Fruit fly (Drosophila melanogaster) whole organism, embryonic: ENCODE data around the gene Tcs3.
A peak's percentile ranks its signal among the peaks of the same experiment; 100 is the strongest.

Experiments used
- BEAF-32 ChIP-seq: fragments of 200-800 bp; sonication (Bioruptor generic); optimal IDR thresholded peaks from 3 replicates; lab custom pipeline; 2017; ENCODE audit warnings: missing biosample characterization, missing genetic modification characterization, mild to moderate bottlenecking, moderate library complexity, missing genetic modification reagents
- Bgb ChIP-seq: fragments of 200-800 bp; sonication (Bioruptor generic); IDR thresholded peaks from 2 replicates; pipeline ENCODE4 v1.3.6; 2022; ENCODE audit warnings: missing biosample characterization, missing genetic modification characterization; ENCODE audit not compliant: partially characterized antibody
- Blimp-1 ChIP-seq: fragments of 200-800 bp; sonication (Bioruptor generic); optimal IDR thresholded peaks from 3 replicates; lab custom pipeline; 2018; ENCODE audit warnings: missing biosample characterization, missing genetic modification characterization, mild to moderate bottlenecking, moderate library complexity, missing genetic modification reagents
- CG10147 ChIP-seq: fragments of 200-800 bp; sonication (Bioruptor generic); optimal IDR thresholded peaks from 2 replicates; lab custom pipeline; 2019; ENCODE audit warnings: missing biosample characterization, mild to moderate bottlenecking, missing genetic modification characterization, moderate library complexity
- CG10321 ChIP-seq: fragments of 200-800 bp; sonication (Bioruptor generic); IDR thresholded peaks from 2 replicates; pipeline ENCODE4 v1.3.6; 2022; ENCODE audit warnings: missing biosample characterization, missing genetic modification characterization
- CG10431 ChIP-seq: fragments of 200-800 bp; sonication (Bioruptor generic); optimal IDR thresholded peaks from 3 replicates; lab custom pipeline; 2018; ENCODE audit warnings: missing biosample characterization, mild to moderate bottlenecking, missing genetic modification characterization
- CG11398 ChIP-seq: fragments of 200-800 bp; sonication (Bioruptor generic); optimal IDR thresholded peaks from 2 replicates; lab custom pipeline; 2016; ENCODE audit warnings: missing biosample characterization, missing genetic modification characterization
- CG11695 ChIP-seq: fragments of 200-800 bp; sonication (Bioruptor generic); IDR thresholded peaks from 3 replicates; pipeline ENCODE4 v1.3.6; 2022; ENCODE audit warnings: missing biosample characterization, missing genetic modification characterization
- CG11723 ChIP-seq: fragments of 200-800 bp; sonication (Bioruptor generic); optimal IDR thresholded peaks from 2 replicates; lab custom pipeline; 2017; ENCODE audit warnings: missing biosample characterization, mild to moderate bottlenecking, missing genetic modification characterization
- CG12236 ChIP-seq: fragments of 200-800 bp; sonication (Bioruptor generic); optimal IDR thresholded peaks from 2 replicates; lab custom pipeline; 2016; ENCODE audit warnings: missing biosample characterization, missing genetic modification characterization
- CG13894 ChIP-seq: fragments of 200-800 bp; sonication (Bioruptor generic); optimal IDR thresholded peaks from 3 replicates; lab custom pipeline; 2018; ENCODE audit warnings: missing biosample characterization, mild to moderate bottlenecking, missing genetic modification characterization, moderate library complexity
- CG15601 ChIP-seq: fragments of 200-800 bp; sonication (Bioruptor generic); optimal IDR thresholded peaks from 3 replicates; lab custom pipeline; 2019; ENCODE audit warnings: missing biosample characterization, mild to moderate bottlenecking, missing genetic modification characterization, moderate library complexity
- CG17328 ChIP-seq: fragments of 200-800 bp; sonication (Bioruptor generic); IDR thresholded peaks from 2 replicates; pipeline ENCODE4 v1.3.6; 2022; ENCODE audit warnings: missing biosample characterization, missing genetic modification characterization
- CG17802 ChIP-seq: fragments of 200-800 bp; sonication (Bioruptor generic); optimal IDR thresholded peaks from 2 replicates; lab custom pipeline; 2018; ENCODE audit warnings: missing biosample characterization, mild to moderate bottlenecking, missing genetic modification characterization, moderate library complexity
- CG30020 ChIP-seq: fragments of 200-800 bp; optimal IDR thresholded peaks from 2 replicates; lab custom pipeline; 2019; ENCODE audit warnings: missing biosample characterization, mild to moderate bottlenecking, missing genetic modification characterization, moderate library complexity
- CG3847 ChIP-seq: fragments of 200-800 bp; sonication (Bioruptor generic); IDR thresholded peaks from 2 replicates; pipeline ENCODE4 v1.3.6; 2022; ENCODE audit warnings: missing biosample characterization, missing genetic modification characterization
- CG4854 ChIP-seq: fragments of 200-800 bp; sonication (Bioruptor generic); optimal IDR thresholded peaks from 2 replicates; lab custom pipeline; 2016; ENCODE audit warnings: missing biosample characterization, missing genetic modification characterization, inconsistent platforms
- CG6175 ChIP-seq: fragments of 200-800 bp; sonication (Bioruptor generic); IDR thresholded peaks from 3 replicates; pipeline ENCODE4 v1.3.6; 2022; ENCODE audit warnings: missing biosample characterization, missing genetic modification characterization
- CG6854 ChIP-seq: fragments of 200-800 bp; sonication (Bioruptor generic); optimal IDR thresholded peaks from 3 replicates; lab custom pipeline; 2017; ENCODE audit warnings: missing biosample characterization, mild to moderate bottlenecking, missing genetic modification characterization
- CG8359 ChIP-seq: fragments of 200-800 bp; sonication (Bioruptor generic); optimal IDR thresholded peaks from 2 replicates; lab custom pipeline; 2017; ENCODE audit warnings: missing biosample characterization, mild to moderate bottlenecking, missing genetic modification characterization, borderline replicate concordance
- CG8478 ChIP-seq: fragments of >200 bp; optimal IDR thresholded peaks from 2 replicates; lab custom pipeline; 2018
- CG9727 ChIP-seq: fragments of 200-800 bp; sonication (Bioruptor generic); optimal IDR thresholded peaks from 3 replicates; lab custom pipeline; 2017; ENCODE audit warnings: missing biosample characterization, mild to moderate bottlenecking, missing genetic modification characterization
- CG9876 ChIP-seq: fragments of 200-800 bp; sonication (Bioruptor generic); optimal IDR thresholded peaks from 2 replicates; lab custom pipeline; 2016; ENCODE audit warnings: missing biosample characterization, missing genetic modification characterization
- D ChIP-seq, 2 experiments: fragments of 200-800 bp in 1 of 2; fragments of >200 bp in 1 of 2; sonication (Bioruptor generic) in 1 of 2; optimal IDR thresholded peaks; 2 replicates in 1 of 2; 3 replicates in 1 of 2; lab custom pipeline; 2017; ENCODE audit warnings: mild to moderate bottlenecking in 1 of 2, missing biosample characterization in 1 of 2, missing genetic modification characterization in 1 of 2, missing genetic modification reagents in 1 of 2
- Dad ChIP-seq: fragments of 200-800 bp; sonication (Bioruptor generic); optimal IDR thresholded peaks from 3 replicates; lab custom pipeline; 2016; ENCODE audit warnings: missing biosample characterization, missing genetic modification characterization
- Dref ChIP-seq: fragments of 200-800 bp; sonication (Bioruptor generic); IDR thresholded peaks from 2 replicates; pipeline ENCODE4 v1.3.6; 2022; ENCODE audit warnings: missing biosample characterization, missing genetic modification characterization
- Drgx ChIP-seq: fragments of 200-800 bp; sonication (Bioruptor generic); IDR thresholded peaks from 2 replicates; pipeline ENCODE4 v1.3.6; 2022; ENCODE audit warnings: missing biosample characterization, missing genetic modification characterization
- Eip74EF ChIP-seq, 2 experiments: fragments of 200-800 bp in 1 of 2; fragments of >200 bp in 1 of 2; sonication (Bioruptor generic) in 1 of 2; optimal IDR thresholded peaks; 2 replicates each; lab custom pipeline; 2017 to 2019; ENCODE audit warnings: missing biosample characterization in 2 of 2, missing genetic modification characterization in 2 of 2, mild to moderate bottlenecking in 1 of 2, moderate library complexity in 1 of 2
- Gsc ChIP-seq: fragments of 200-800 bp; sonication (Bioruptor generic); IDR thresholded peaks from 2 replicates; pipeline ENCODE4 v1.3.6; 2022; ENCODE audit warnings: missing biosample characterization, missing genetic modification characterization
- Hand ChIP-seq: fragments of 200-800 bp; sonication (Bioruptor generic); optimal IDR thresholded peaks from 2 replicates; lab custom pipeline; 2017; ENCODE audit warnings: mild to moderate bottlenecking, missing biosample characterization, missing genetic modification reagents, missing genetic modification characterization
- MTF-1 ChIP-seq: fragments of 200-800 bp; sonication (Bioruptor generic); optimal IDR thresholded peaks from 2 replicates; lab custom pipeline; 2018; ENCODE audit warnings: missing biosample characterization, mild to moderate bottlenecking, missing genetic modification characterization, borderline replicate concordance
- NC2β ChIP-seq: fragments of 200-800 bp; sonication (Bioruptor generic); optimal IDR thresholded peaks from 2 replicates; lab custom pipeline; 2016; ENCODE audit warnings: missing biosample characterization, missing genetic modification characterization
- Nf-YC ChIP-seq: fragments of 200-800 bp; optimal IDR thresholded peaks from 3 replicates; lab custom pipeline; 2019; ENCODE audit warnings: missing biosample characterization, mild to moderate bottlenecking, missing genetic modification characterization, moderate library complexity
- PHDP ChIP-seq: fragments of 200-800 bp; sonication (Bioruptor generic); optimal IDR thresholded peaks from 3 replicates; lab custom pipeline; 2018; ENCODE audit warnings: missing biosample characterization, mild to moderate bottlenecking, missing genetic modification characterization, moderate library complexity
- Pdp1 ChIP-seq, 2 experiments: fragments of 200-800 bp; sonication (Bioruptor generic); optimal IDR thresholded peaks; 3 replicates each; lab custom pipeline; 2016; ENCODE audit warnings: missing biosample characterization in 2 of 2, missing genetic modification characterization in 2 of 2, mild to moderate bottlenecking in 1 of 2, moderate library complexity in 1 of 2
- ara ChIP-seq: fragments of 200-800 bp; sonication (Bioruptor generic); IDR thresholded peaks from 2 replicates; pipeline ENCODE4 v1.3.6; 2022; ENCODE audit warnings: missing biosample characterization, missing genetic modification characterization
- cad ChIP-seq: fragments of >200 bp; optimal IDR thresholded peaks from 2 replicates; lab custom pipeline; 2017; ENCODE audit warnings: missing biosample characterization, missing genetic modification characterization
- cwo ChIP-seq: fragments of 200-800 bp; sonication (Bioruptor generic); optimal IDR thresholded peaks from 3 replicates; lab custom pipeline; 2017; ENCODE audit warnings: missing biosample characterization, missing genetic modification characterization, mild to moderate bottlenecking, moderate library complexity, missing genetic modification reagents
- dan ChIP-seq: fragments of 200-800 bp; sonication (Bioruptor generic); IDR thresholded peaks from 2 replicates; pipeline ENCODE4 v1.3.6; 2022; ENCODE audit warnings: missing biosample characterization, missing genetic modification characterization
- gce ChIP-seq: fragments of 200-800 bp; sonication (Bioruptor generic); IDR thresholded peaks from 3 replicates; pipeline ENCODE4 v1.3.6; 2022; ENCODE audit warnings: missing biosample characterization, missing genetic modification characterization
- gem ChIP-seq: fragments of 200-800 bp; sonication (Bioruptor generic); optimal IDR thresholded peaks from 2 replicates; lab custom pipeline; 2019; ENCODE audit warnings: missing biosample characterization, mild to moderate bottlenecking, missing genetic modification characterization, moderate library complexity
- knrl ChIP-seq: fragments of 200-800 bp; sonication (Bioruptor generic); IDR thresholded peaks from 3 replicates; pipeline ENCODE4 v1.3.6; 2022; ENCODE audit warnings: missing biosample characterization, missing genetic modification characterization; ENCODE audit not compliant: partially characterized antibody
- lilli ChIP-seq: fragments of 200-800 bp; sonication (Bioruptor generic); optimal IDR thresholded peaks from 3 replicates; lab custom pipeline; 2016; ENCODE audit warnings: missing biosample characterization, missing genetic modification characterization
- nmo ChIP-seq: fragments of 200-800 bp; sonication (Bioruptor generic); optimal IDR thresholded peaks from 2 replicates; lab custom pipeline; 2018; ENCODE audit warnings: missing biosample characterization, mild to moderate bottlenecking, missing genetic modification characterization, moderate library complexity
- pum ChIP-seq: fragments of 200-800 bp; sonication (Bioruptor generic); optimal IDR thresholded peaks from 2 replicates; lab custom pipeline; 2016; ENCODE audit warnings: missing biosample characterization, missing genetic modification characterization
- stc ChIP-seq: fragments of 200-800 bp; sonication (Bioruptor generic); IDR thresholded peaks from 2 replicates; pipeline ENCODE4 v1.3.6; 2022; ENCODE audit warnings: missing biosample characterization, missing genetic modification characterization
- tll ChIP-seq, 2 experiments: fragments of 200-800 bp in 1 of 2; fragments of >200 bp in 1 of 2; sonication (Bioruptor generic) in 1 of 2; optimal IDR thresholded peaks; 2 replicates each; lab custom pipeline; 2017 to 2019; ENCODE audit warnings: missing biosample characterization in 2 of 2, missing genetic modification characterization in 2 of 2, mild to moderate bottlenecking in 1 of 2, moderate library complexity in 1 of 2
- tup ChIP-seq: fragments of 200-800 bp; sonication (Bioruptor generic); optimal IDR thresholded peaks from 2 replicates; lab custom pipeline; 2016; ENCODE audit warnings: missing biosample characterization, mild to moderate bottlenecking, missing genetic modification characterization, moderate library complexity
- tx ChIP-seq: fragments of 200-800 bp; sonication (Bioruptor generic); optimal IDR thresholded peaks from 2 replicates; lab custom pipeline; 2016; ENCODE audit warnings: missing biosample characterization, missing genetic modification characterization

Gene Tcs3

dm6 chr3L:16380770-16381169 is 29.0 kb downstream of the Tcs3 start (continued):
- TF ChIP-seq nmo (GFP tag; lab: Kevin White, UChicago) (peak; percentile 54), tup (no peak), CG8359 (GFP tag; lab: Kevin White, UChicago) (peak; percentile 11), lilli (peak; percentile 76), CG10321 (GFP tag; lab: Robert Waterston, UW) (no peak), Bgb (GFP tag; lab: Robert Waterston, UW) (no peak), CG6854 (GFP tag; lab: Kevin White, UChicago) (peak; percentile 69), pum (peak; percentile 64), PHDP (peak; percentile 70), ara (GFP tag; lab: Robert Waterston, UW) (no peak), CG9876 (GFP tag; lab: Kevin White, UChicago) (peak; percentile 46), Eip74EF (GFP tag; optimal IDR thresholded peaks at IDR 0.05; lab: Kevin White, UChicago) (peak in 1 of 2 experiments; percentile 80), tx (GFP tag; lab: Kevin White, UChicago) (peak; percentile 50), dan (no peak), cad (GFP tag; lab: Kevin White, UChicago) (no peak), Dad (GFP tag; lab: Kevin White, UChicago) (no peak), tll (GFP tag; optimal IDR thresholded peaks at IDR 0.05; lab: Kevin White, UChicago) (no peak), Nf-YC (tag; lab: Kevin White, UChicago) (peak; percentile 73), CG17328 (GFP tag; lab: Robert Waterston, UW) (no peak), CG10431 (GFP tag; lab: Kevin White, UChicago) (no peak), CG30020 (tag; lab: Kevin White, UChicago) (peak; percentile 8), CG11723 (GFP tag; lab: Kevin White, UChicago) (peak; percentile 46), CG17802 (peak; percentile 11), Drgx (GFP tag; lab: Robert Waterston, UW) (no peak), CG15601 (tag; lab: Kevin White, UChicago) (peak; percentile 48), knrl (no peak), CG12236 (no peak), Dref (GFP tag; lab: Robert Waterston, UW) (no peak), CG11695 (GFP tag; lab: Robert Waterston, UW) (0 out of 3 replicates have a peak, but pooled peaks have one; percentile 44), Pdp1 (GFP tag; optimal IDR thresholded peaks at IDR 0.05; lab: Kevin White, UChicago) (peak; percentile 74 to 75), CG3847 (GFP tag; lab: Robert Waterston, UW) (peak; percentile 50; the same call in 1 of the 2 replicates), Hand (GFP tag; lab: Kevin White, UChicago) (peak; percentile 40), CG6175 (GFP tag; lab: Robert Waterston, UW) (no peak), cwo (GFP tag; lab: Kevin White, UChicago) (no peak), D (optimal IDR thresholded peaks at IDR 0.05; lab: Kevin White, UChicago) (no peak), D (GFP tag; optimal IDR thresholded peaks at IDR 0.05; lab: Kevin White, UChicago) (peak; percentile 58), stc (GFP tag; lab: Robert Waterston, UW) (0 out of 2 replicates have a peak, but pooled peaks have one; percentile 7), gem (tag; lab: Kevin White, UChicago) (peak; percentile 80), Blimp-1 (GFP tag; lab: Kevin White, UChicago) (peak; percentile 73), Gsc (no peak), NC2β (peak; percentile 14), MTF-1 (GFP tag; lab: Kevin White, UChicago) (peak; percentile 41), CG9727 (GFP tag; lab: Kevin White, UChicago) (peak; percentile 63), CG10147 (GFP tag; lab: Kevin White, UChicago) (peak; percentile 60), CG11398 (GFP tag; lab: Kevin White, UChicago) (peak; percentile 36), BEAF-32 (GFP tag; lab: Kevin White, UChicago) (no peak), CG8478 (no peak), CG4854 (peak; percentile 29), CG13894 (tag; lab: Kevin White, UChicago) (peak; percentile 38), gce (GFP tag; lab: Robert Waterston, UW) (no peak)
